Worm (Caenorhabditis elegans) whole organism, L1 larva: ENCODE results near the gene Y56A3A.7.

ENCODE experiments used
- aha-1 ChIP-seq: fragments of 150-350 bp; optimal IDR thresholded peaks from 2 replicates; lab custom pipeline; 2014; ENCODE audit warnings: missing biosample characterization, missing genetic modification characterization
- blmp-1 ChIP-seq: fragments of 150-350 bp; optimal IDR thresholded peaks from 2 replicates; lab custom pipeline; 2014; ENCODE audit warnings: missing biosample characterization, missing genetic modification characterization
- ceh-63 ChIP-seq: fragments of 200-800 bp; sonication (Bioruptor generic); optimal IDR thresholded peaks from 2 replicates; lab custom pipeline; 2018; ENCODE audit warnings: mild to moderate bottlenecking, missing genetic modification characterization, missing compliant biosample characterization
- ceh-8 ChIP-seq: fragments of 200-800 bp; sonication (Bioruptor generic); optimal IDR thresholded peaks from 2 replicates; lab custom pipeline; 2018; ENCODE audit warnings: mild to moderate bottlenecking, missing genetic modification characterization, moderate library complexity, missing compliant biosample characterization
- ceh-82 ChIP-seq, 3 experiments: fragments of 150-350 bp in 1 of 3; sonication (generic microtip) in 2 of 3; optimal IDR thresholded peaks; 2 replicates each; lab custom pipeline; 2014 to 2017; ENCODE audit warnings: missing biosample characterization in 3 of 3, missing genetic modification characterization in 3 of 3
- ceh-88 ChIP-seq: fragments of 200-800 bp; sonication (Bioruptor generic); IDR thresholded peaks from 2 replicates; pipeline ENCODE4 v1.3.6; 2022; ENCODE audit warnings: missing genetic modification characterization, missing compliant biosample characterization
- ceh-90 ChIP-seq: sonication (generic microtip); optimal IDR thresholded peaks from 2 replicates; lab custom pipeline; 2016; ENCODE audit warnings: missing genetic modification characterization, missing compliant biosample characterization
- ces-1 ChIP-seq: fragments of 150-350 bp; optimal IDR thresholded peaks from 2 replicates; lab custom pipeline; 2014; ENCODE audit warnings: missing biosample characterization, missing genetic modification reagents, missing genetic modification characterization
- dpl-1 ChIP-seq, 3 experiments: fragments of 150-350 bp in 2 of 3; sonication (generic microtip) in 1 of 3; optimal IDR thresholded peaks; 2 replicates each; lab custom pipeline; 2014 to 2017; ENCODE audit warnings: missing biosample characterization in 3 of 3, missing genetic modification characterization in 3 of 3, missing genetic modification reagents in 3 of 3
- dsc-1 ChIP-seq: sonication (generic microtip); optimal IDR thresholded peaks from 2 replicates; lab custom pipeline; 2016; ENCODE audit warnings: mild to moderate bottlenecking, missing genetic modification characterization, missing compliant biosample characterization
- efl-1 ChIP-seq, 4 experiments: fragments of 150-350 bp; optimal IDR thresholded peaks in 3 of 4; peaks in 1 of 4; 1 replicate in 1 of 4; 2 replicates in 3 of 4; lab custom pipeline; 2014; ENCODE audit warnings: missing biosample characterization in 2 of 4, missing genetic modification characterization in 2 of 4, missing genetic modification reagents in 2 of 4
- elt-3 ChIP-seq, 6 experiments: fragments of 150-350 bp in 1 of 6; sonication (generic microtip); optimal IDR thresholded peaks; 2 replicates each; lab custom pipeline; 2017 to 2018; ENCODE audit warnings: missing biosample characterization in 6 of 6, missing genetic modification characterization in 6 of 6, inconsistent platforms in 1 of 6
- ets-5 ChIP-seq: fragments of 200-800 bp; sonication (Bioruptor generic); IDR thresholded peaks from 2 replicates; pipeline ENCODE4 v1.3.6; 2022; ENCODE audit warnings: missing genetic modification characterization, missing compliant biosample characterization
- fkh-10 ChIP-seq: sonication (generic microtip); optimal IDR thresholded peaks from 2 replicates; lab custom pipeline; 2017; ENCODE audit warnings: missing biosample characterization, missing genetic modification reagents, missing genetic modification characterization
- fkh-8 ChIP-seq: sonication (generic microtip); optimal IDR thresholded peaks from 2 replicates; lab custom pipeline; 2016; ENCODE audit warnings: mild to moderate bottlenecking, missing genetic modification characterization, missing compliant biosample characterization
- irx-1 ChIP-seq: sonication (generic microtip); optimal IDR thresholded peaks from 2 replicates; lab custom pipeline; 2016; ENCODE audit warnings: missing genetic modification characterization, missing compliant biosample characterization
- jun-1 ChIP-seq: fragments of 150-350 bp; optimal IDR thresholded peaks from 2 replicates; lab custom pipeline; 2014; ENCODE audit warnings: missing biosample characterization, missing genetic modification reagents, missing genetic modification characterization
- lin-13 ChIP-seq: fragments of 150-350 bp; optimal IDR thresholded peaks from 2 replicates; lab custom pipeline; 2014; ENCODE audit warnings: missing biosample characterization, missing genetic modification reagents, missing genetic modification characterization
- lin-14 ChIP-seq: fragments of 200-800 bp; sonication (Bioruptor generic); optimal IDR thresholded peaks from 2 replicates; lab custom pipeline; 2018; ENCODE audit warnings: mild to moderate bottlenecking, missing genetic modification characterization, moderate library complexity, missing compliant biosample characterization
- lin-15B ChIP-seq: fragments of 150-350 bp; sonication (generic microtip); optimal IDR thresholded peaks from 3 replicates; lab custom pipeline; 2014; ENCODE audit warnings: missing biosample characterization, missing genetic modification characterization
- lin-35 ChIP-seq, 2 experiments: fragments of 150-350 bp; optimal IDR thresholded peaks; 2 replicates each; lab custom pipeline; 2014; ENCODE audit warnings: missing biosample characterization in 2 of 2, missing genetic modification characterization in 2 of 2, missing genetic modification reagents in 2 of 2
- lir-3 ChIP-seq: sonication (generic microtip); optimal IDR thresholded peaks from 2 replicates; lab custom pipeline; 2016; ENCODE audit warnings: mild to moderate bottlenecking, missing genetic modification characterization, moderate library complexity, missing compliant biosample characterization; ENCODE audit not compliant: poor library complexity
- lsy-2 ChIP-seq, 2 experiments: fragments of 150-350 bp; optimal IDR thresholded peaks; 2 replicates each; lab custom pipeline; 2014; ENCODE audit warnings: missing biosample characterization in 2 of 2, missing genetic modification characterization in 2 of 2
- mab-9 ChIP-seq: fragments of 200-800 bp; sonication (Bioruptor generic); IDR thresholded peaks from 2 replicates; pipeline ENCODE4 v1.3.6; 2022; ENCODE audit warnings: missing genetic modification reagents, missing genetic modification characterization, missing compliant biosample characterization
- mdl-1 ChIP-seq, 2 experiments: fragments of 150-350 bp; optimal IDR thresholded peaks; 2 replicates each; lab custom pipeline; 2014 to 2017; ENCODE audit warnings: missing biosample characterization in 2 of 2, missing genetic modification characterization in 2 of 2, inconsistent platforms in 1 of 2
- mef-2 ChIP-seq: fragments of 150-350 bp; optimal IDR thresholded peaks from 2 replicates; lab custom pipeline; 2014; ENCODE audit warnings: missing biosample characterization, missing genetic modification characterization
- mep-1 ChIP-seq: fragments of 150-350 bp; optimal IDR thresholded peaks from 2 replicates; lab custom pipeline; 2014; ENCODE audit warnings: missing biosample characterization, missing genetic modification characterization
- nhr-11 ChIP-seq: fragments of 150-350 bp; optimal IDR thresholded peaks from 2 replicates; lab custom pipeline; 2014; ENCODE audit warnings: missing biosample characterization, missing genetic modification characterization
- nhr-20 ChIP-seq: sonication (generic microtip); optimal IDR thresholded peaks from 2 replicates; lab custom pipeline; 2016; ENCODE audit warnings: mild to moderate bottlenecking, missing genetic modification characterization, missing compliant biosample characterization
- nhr-237 ChIP-seq: fragments of 150-350 bp; optimal IDR thresholded peaks from 2 replicates; lab custom pipeline; 2014; ENCODE audit warnings: missing biosample characterization, missing genetic modification characterization
- nhr-47 ChIP-seq: sonication (generic microtip); optimal IDR thresholded peaks from 2 replicates; lab custom pipeline; 2016; ENCODE audit warnings: mild to moderate bottlenecking, missing genetic modification characterization, moderate library complexity, missing compliant biosample characterization
- nhr-84 ChIP-seq: sonication (generic microtip); optimal IDR thresholded peaks from 2 replicates; lab custom pipeline; 2017; ENCODE audit warnings: missing biosample characterization, missing genetic modification characterization
- nhr-85 ChIP-seq: sonication (generic microtip); peaks from one replicate; lab custom pipeline; 2016; ENCODE audit warnings: missing genetic modification characterization, inconsistent platforms, missing compliant biosample characterization
- pag-3 ChIP-seq: sonication (generic microtip); optimal IDR thresholded peaks from 2 replicates; lab custom pipeline; 2017; ENCODE audit warnings: missing genetic modification characterization, mild to moderate bottlenecking, missing compliant biosample characterization, antibody characterized with exemption, borderline replicate concordance; ENCODE audit not compliant: insufficient read depth
- skn-1 ChIP-seq: fragments of 150-350 bp; optimal IDR thresholded peaks from 2 replicates; lab custom pipeline; 2014; ENCODE audit warnings: missing biosample characterization, missing genetic modification characterization
- snu-23 ChIP-seq: sonication (generic microtip); optimal IDR thresholded peaks from 2 replicates; lab custom pipeline; 2016; ENCODE audit warnings: missing genetic modification characterization, missing compliant biosample characterization
- sup-37 ChIP-seq: fragments of 200-800 bp; sonication (Bioruptor generic); optimal IDR thresholded peaks from 2 replicates; lab custom pipeline; 2018; ENCODE audit warnings: mild to moderate bottlenecking, missing genetic modification characterization, missing compliant biosample characterization
- unc-86 ChIP-seq: sonication (generic microtip); optimal IDR thresholded peaks from 2 replicates; lab custom pipeline; 2016; ENCODE audit warnings: missing genetic modification characterization, missing compliant biosample characterization
- xbp-1 ChIP-seq: sonication (generic microtip); optimal IDR thresholded peaks from 2 replicates; lab custom pipeline; 2016; ENCODE audit warnings: missing genetic modification characterization, missing compliant biosample characterization
- zag-1 ChIP-seq: fragments of 150-350 bp; optimal IDR thresholded peaks from 2 replicates; lab custom pipeline; 2014; ENCODE audit warnings: missing biosample characterization, missing genetic modification characterization

Gene Y56A3A.7

ce11 chrIII:11981539-11981938 is 34.7 kb upstream of the Y56A3A.7 start:
- TF ChIP-seq dpl-1 (GFP tag; optimal IDR thresholded peaks at IDR 0.05; lab: Kevin White, UChicago) (peak in 2 of 3 experiments; percentile 24 to 56), mep-1 (tag; lab: Kevin White, UChicago) (peak; percentile 32), ceh-63 (GFP tag; lab: Kevin White, UChicago) (no peak), nhr-47 (tag; lab: Kevin White, UChicago) (peak; percentile 25), ceh-82 (tag; optimal IDR thresholded peaks at IDR 0.05; lab: Kevin White, UChicago) (peak in 1 of 3 experiments; percentile 50), xbp-1 (tag; lab: Kevin White, UChicago) (peak; percentile 7), mef-2 (no peak), skn-1 (tag; lab: Kevin White, UChicago) (peak; percentile 23), lin-13 (GFP tag; lab: Kevin White, UChicago) (no peak), zag-1 (tag; lab: Kevin White, UChicago) (no peak), efl-1 (optimal IDR thresholded peaks at IDR 0.05; lab: Kevin White, UChicago) (peak; percentile 26 to 52), efl-1 (GFP tag; optimal IDR thresholded peaks at IDR 0.05 in 1 of 2; lab: Kevin White, UChicago) (peak in 1 of 2 experiments; percentile 18), ceh-90 (tag; lab: Kevin White, UChicago) (no peak), dsc-1 (tag; lab: Kevin White, UChicago) (peak; percentile 10), lsy-2 (tag; optimal IDR thresholded peaks at IDR 0.05; lab: Kevin White, UChicago) (peak in 1 of 2 experiments; percentile 58), fkh-8 (tag; lab: Kevin White, UChicago) (peak; percentile 51), nhr-237 (tag; lab: Kevin White, UChicago) (no peak), snu-23 (GFP tag; lab: Kevin White, UChicago) (peak; percentile 43), pag-3 (tag; lab: Kevin White, UChicago) (peak; percentile 67), mdl-1 (tag; optimal IDR thresholded peaks at IDR 0.05; lab: Kevin White, UChicago) (peak in 1 of 2 experiments; percentile 56), nhr-85 (tag; lab: Kevin White, UChicago) (peak; percentile 26), elt-3 (tag; optimal IDR thresholded peaks at IDR 0.05; lab: Kevin White, UChicago) (no peak), blmp-1 (no peak), lin-15B (tag; lab: Kevin White, UChicago) (peak; percentile 44), aha-1 (tag; lab: Kevin White, UChicago) (no peak), nhr-11 (tag; lab: Kevin White, UChicago) (no peak), lin-35 (GFP tag; optimal IDR thresholded peaks at IDR 0.05; lab: Kevin White, UChicago) (peak; percentile 38 to 65), mab-9 (GFP tag; lab: Robert Waterston, UW) (no peak), ces-1 (GFP tag; lab: Kevin White, UChicago) (no peak), lin-14 (GFP tag; lab: Kevin White, UChicago) (peak; percentile 91)

- TF ChIP-seq aha-1 (tag; lab: Kevin White, UChicago) (no peak), fkh-10 (GFP tag; lab: Kevin White, UChicago) (no peak), jun-1 (tag; lab: Kevin White, UChicago) (no peak), nhr-11 (tag; lab: Kevin White, UChicago) (no peak), nhr-20 (tag; lab: Kevin White, UChicago) (no peak), ets-5 (GFP tag; lab: Robert Waterston, UW) (no peak), fkh-8 (tag; lab: Kevin White, UChicago) (no peak), blmp-1 (no peak), elt-3 (tag; optimal IDR thresholded peaks at IDR 0.05; lab: Kevin White, UChicago) (no peak), irx-1 (tag; lab: Kevin White, UChicago) (no peak), unc-86 (no peak), xbp-1 (tag; lab: Kevin White, UChicago) (no peak), lin-13 (GFP tag; lab: Kevin White, UChicago) (no peak), ceh-88 (no peak), ceh-63 (GFP tag; lab: Kevin White, UChicago) (no peak)
- TF ChIP-seq, all 84 proteins: peak for 0
Observed at ce11 chrIII:11980743-11981142, 33.9 kb upstream of the Y56A3A.7 start.

DNA sequence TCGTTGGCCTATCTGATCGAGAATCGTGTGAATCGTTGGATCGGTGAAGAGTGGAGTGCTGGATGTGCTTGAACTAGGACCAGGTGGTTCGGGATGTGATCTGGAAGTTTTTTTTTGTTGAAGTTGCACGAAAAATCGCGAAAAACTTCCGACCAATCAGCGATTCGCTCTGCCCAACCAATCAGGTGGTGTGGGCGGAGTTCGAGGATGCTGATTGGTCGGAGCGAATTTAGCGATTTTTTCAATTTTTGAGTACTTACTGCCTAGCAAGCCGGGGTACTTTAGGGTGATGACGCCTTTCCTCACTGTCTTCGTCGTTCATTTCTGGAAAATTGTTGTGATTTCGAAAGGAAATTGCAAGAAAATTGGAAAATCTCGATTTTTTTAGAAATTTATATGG is 31.9 kb upstream of the Y56A3A.7 start, which contains the start of gene Y56A3A.30:
Gene Y56A3A.30, minus strand, starts transcription at position 324 of the 400 bp plus-strand sequence.
- TF ChIP-seq sup-37 (GFP tag; lab: Kevin White, UChicago) (no peak), nhr-84 (tag; lab: Kevin White, UChicago) (no peak), ceh-8 (GFP tag; lab: Kevin White, UChicago) (no peak), lir-3 (tag; lab: Kevin White, UChicago) (no peak)
